Fruit fly (Drosophila melanogaster) whole organism, wandering third instar larva: ENCODE results near the gene CG1835.

Experiments used
- Abd-B ChIP-seq: fragments of >200 bp; optimal IDR thresholded peaks from 2 replicates; lab custom pipeline; 2017; ENCODE audit warnings: missing biosample characterization, missing genetic modification characterization
- CG32264 ChIP-seq: fragments of 200-800 bp; sonication (Bioruptor generic); optimal IDR thresholded peaks from 2 replicates; lab custom pipeline; 2016; ENCODE audit warnings: missing biosample characterization, missing genetic modification characterization
- CG9705 ChIP-seq: fragments of 200-800 bp; sonication (Bioruptor generic); optimal IDR thresholded peaks from 2 replicates; lab custom pipeline; 2018; ENCODE audit warnings: missing biosample characterization, mild to moderate bottlenecking, missing genetic modification characterization
- Dfd ChIP-seq: fragments of >200 bp; optimal IDR thresholded peaks from 2 replicates; lab custom pipeline; 2017; ENCODE audit warnings: missing biosample characterization, missing genetic modification characterization
- Dif ChIP-seq: fragments of 200-275, 200-300 bp; sonication (Bioruptor generic); optimal IDR thresholded peaks from 2 replicates; lab custom pipeline; 2018; ENCODE audit warnings: missing biosample characterization, missing genetic modification characterization; ENCODE audit not compliant: partially characterized antibody
- GATAd ChIP-seq: sonication (Bioruptor generic); optimal IDR thresholded peaks from 2 replicates; lab custom pipeline; 2016; ENCODE audit warnings: missing biosample characterization, missing genetic modification characterization
- HLH106 ChIP-seq: fragments of 200-800 bp; optimal IDR thresholded peaks from 3 replicates; lab custom pipeline; 2019; ENCODE audit warnings: missing biosample characterization, mild to moderate bottlenecking, missing genetic modification characterization, moderate library complexity
- Hnf4 ChIP-seq: fragments of 200-800 bp; sonication (Bioruptor generic); optimal IDR thresholded peaks from 2 replicates; lab custom pipeline; 2016; ENCODE audit warnings: missing biosample characterization, mild to moderate bottlenecking, missing genetic modification characterization
- Hr78 ChIP-seq: fragments of >200 bp; optimal IDR thresholded peaks from 2 replicates; lab custom pipeline; 2017; ENCODE audit warnings: missing biosample characterization, missing genetic modification characterization
- Hr83 ChIP-seq: fragments of 200-300 bp; sonication (Bioruptor generic); optimal IDR thresholded peaks from 2 replicates; lab custom pipeline; 2016; ENCODE audit warnings: missing biosample characterization, mild to moderate bottlenecking, missing genetic modification characterization, moderate library complexity; ENCODE audit not compliant: poor library complexity, severe bottlenecking
- Jra ChIP-seq: sonication (Bioruptor generic); optimal IDR thresholded peaks from 2 replicates; lab custom pipeline; 2016; ENCODE audit warnings: missing biosample characterization, missing genetic modification characterization
- Mio ChIP-seq: sonication (Bioruptor generic); optimal IDR thresholded peaks from 2 replicates; lab custom pipeline; 2016; ENCODE audit warnings: missing biosample characterization, missing genetic modification characterization
- Myc ChIP-seq: fragments of >200 bp; optimal IDR thresholded peaks from 2 replicates; lab custom pipeline; 2017
- N ChIP-seq: fragments of >200 bp; optimal IDR thresholded peaks from 2 replicates; lab custom pipeline; 2018; ENCODE audit warnings: missing biosample characterization, missing external identifiers, missing genetic modification characterization
- OdsH ChIP-seq: fragments of 200-800 bp; sonication (Bioruptor generic); optimal IDR thresholded peaks from 2 replicates; lab custom pipeline; 2016; ENCODE audit warnings: missing biosample characterization, mild to moderate bottlenecking, missing genetic modification characterization
- Rel ChIP-seq, 2 experiments: fragments of 200-800 bp; sonication (Bioruptor generic) in 1 of 2; optimal IDR thresholded peaks; 2 replicates in 1 of 2; 3 replicates in 1 of 2; lab custom pipeline; 2016 to 2019; ENCODE audit warnings: mild to moderate bottlenecking in 2 of 2, missing biosample characterization in 2 of 2, missing genetic modification characterization in 2 of 2, moderate library complexity in 1 of 2
- Sp1 ChIP-seq: fragments of 200-800 bp; sonication (Bioruptor generic); optimal IDR thresholded peaks from 3 replicates; lab custom pipeline; 2019; ENCODE audit warnings: missing biosample characterization, mild to moderate bottlenecking, missing genetic modification characterization, moderate library complexity
- Vsx2 ChIP-seq: fragments of 200-300, 225-300 bp; sonication (Bioruptor generic); optimal IDR thresholded peaks from 2 replicates; lab custom pipeline; 2018; ENCODE audit warnings: missing biosample characterization, missing genetic modification characterization; ENCODE audit not compliant: partially characterized antibody
- br ChIP-seq: fragments of 200-800 bp; sonication (Bioruptor generic); optimal IDR thresholded peaks from 2 replicates; lab custom pipeline; 2016; ENCODE audit warnings: missing biosample characterization, missing genetic modification characterization
- brk ChIP-seq: fragments of 200-800 bp; sonication (Bioruptor generic); optimal IDR thresholded peaks from 2 replicates; lab custom pipeline; 2016; ENCODE audit warnings: missing biosample characterization, mild to moderate bottlenecking, missing genetic modification characterization
- dl ChIP-seq, 2 experiments: fragments of 175-275, 200-275 bp in 1 of 2; fragments of 200-275 bp in 1 of 2; sonication (Bioruptor generic); optimal IDR thresholded peaks; lab custom pipeline; 2018; ENCODE audit warnings: mild to moderate bottlenecking in 2 of 2, missing biosample characterization in 2 of 2, missing genetic modification characterization in 2 of 2, moderate library complexity in 2 of 2; ENCODE audit not compliant: partially characterized antibody in 2 of 2, insufficient read depth in 1 of 2
- dmrt93B ChIP-seq: fragments of 200-800 bp; sonication (Bioruptor generic); optimal IDR thresholded peaks from 2 replicates; lab custom pipeline; 2018; ENCODE audit warnings: missing biosample characterization, mild to moderate bottlenecking, missing genetic modification characterization
- dsf ChIP-seq: sonication (Bioruptor generic); optimal IDR thresholded peaks from 2 replicates; lab custom pipeline; 2016; ENCODE audit warnings: missing biosample characterization, missing genetic modification characterization, borderline replicate concordance
- ey ChIP-seq: fragments of 200-800 bp; sonication (Bioruptor generic); optimal IDR thresholded peaks from 2 replicates; lab custom pipeline; 2016; ENCODE audit warnings: missing biosample characterization, missing genetic modification characterization
- foxo ChIP-seq, 2 experiments: fragments of 200-800 bp; sonication (Bioruptor generic); optimal IDR thresholded peaks; 2 replicates in 1 of 2; 3 replicates in 1 of 2; lab custom pipeline; 2016 to 2017; ENCODE audit warnings: missing biosample characterization in 2 of 2, missing genetic modification characterization in 2 of 2
- fru ChIP-seq: fragments of 200-800 bp; sonication (Bioruptor generic); optimal IDR thresholded peaks from 3 replicates; lab custom pipeline; 2016; ENCODE audit warnings: missing biosample characterization, mild to moderate bottlenecking, missing genetic modification characterization
- h ChIP-seq: fragments of 200-800 bp; sonication (Bioruptor generic); optimal IDR thresholded peaks from 3 replicates; lab custom pipeline; 2016; ENCODE audit warnings: missing biosample characterization, mild to moderate bottlenecking, missing genetic modification characterization
- lola ChIP-seq: fragments of >200 bp; optimal IDR thresholded peaks from 2 replicates; lab custom pipeline; 2017; ENCODE audit warnings: missing biosample characterization, missing genetic modification characterization
- pan ChIP-seq: fragments of >200 bp; optimal IDR thresholded peaks from 2 replicates; lab custom pipeline; 2017
- psq ChIP-seq: fragments of 200-800 bp; sonication (Bioruptor generic); optimal IDR thresholded peaks from 3 replicates; lab custom pipeline; 2017; ENCODE audit warnings: missing biosample characterization, mild to moderate bottlenecking, missing genetic modification characterization, moderate library complexity
- rgr ChIP-seq: fragments of 200-800 bp; sonication (Bioruptor generic); optimal IDR thresholded peaks from 3 replicates; lab custom pipeline; 2016; ENCODE audit warnings: missing biosample characterization, mild to moderate bottlenecking, missing genetic modification characterization
- sv ChIP-seq: fragments of 200-800 bp; sonication (Bioruptor generic); optimal IDR thresholded peaks from 3 replicates; lab custom pipeline; 2016; ENCODE audit warnings: missing biosample characterization, missing genetic modification characterization
- usp ChIP-seq: fragments of >200 bp; optimal IDR thresholded peaks from 2 replicates; lab custom pipeline; 2017; ENCODE audit warnings: missing biosample characterization, missing genetic modification characterization
- woc ChIP-seq: sonication (Bioruptor generic); optimal IDR thresholded peaks from 2 replicates; lab custom pipeline; 2016; ENCODE audit warnings: missing biosample characterization, mild to moderate bottlenecking, missing genetic modification characterization

The CG1835 gene

dm6 chrX:20643385-20643784, 18.3 kb upstream of the CG1835 start:
- TF ChIP-seq Hr83 (no peak), Rel (GFP tag; optimal IDR thresholded peaks at IDR 0.05; lab: Kevin White, UChicago) (no peak), Rel (tag; optimal IDR thresholded peaks at IDR 0.05; lab: Kevin White, UChicago) (no peak), Dfd (GFP tag; lab: Kevin White, UChicago) (no peak), br (GFP tag; lab: Kevin White, UChicago) (no peak), lola (GFP tag; lab: Kevin White, UChicago) (no peak), OdsH (GFP tag; lab: Kevin White, UChicago) (no peak), dl (GFP tag; optimal IDR thresholded peaks at IDR 0.05; lab: Kevin White, UChicago; ENCODE audit: insufficient read depth in 1 of 2, partially characterized antibody in 2 of 2) (no peak), CG32264 (GFP tag; lab: Kevin White, UChicago) (no peak), ey (GFP tag; lab: Kevin White, UChicago) (no peak), Jra (GFP tag; lab: Kevin White, UChicago) (no peak), HLH106 (tag; lab: Kevin White, UChicago) (no peak), Mio (GFP tag; lab: Kevin White, UChicago) (no peak), Myc (lab: Kevin White, UChicago) (no peak), woc (GFP tag; lab: Kevin White, UChicago) (no peak), h (GFP tag; lab: Kevin White, UChicago) (no peak), Hnf4 (GFP tag; lab: Kevin White, UChicago) (no peak), Hr78 (GFP tag; lab: Kevin White, UChicago) (no peak), psq (no peak), fru (GFP tag; lab: Kevin White, UChicago) (no peak), GATAd (GFP tag; lab: Kevin White, UChicago) (no peak)

dm6 chrX:20643964-20644363, 17.8 kb upstream of the CG1835 start:
- TF ChIP-seq usp: no peak
- no peak for TF ChIP-seq GATAd (GFP tag; lab: Kevin White, UChicago)
- TF ChIP-seq lola (GFP tag; lab: Kevin White, UChicago): no peak
- TF ChIP-seq Rel (GFP tag; optimal IDR thresholded peaks at IDR 0.05; lab: Kevin White, UChicago): no peak
- no peak for TF ChIP-seq Rel (tag; optimal IDR thresholded peaks at IDR 0.05; lab: Kevin White, UChicago)
- no peak for TF ChIP-seq br (GFP tag; lab: Kevin White, UChicago)
- TF ChIP-seq Myc (lab: Kevin White, UChicago): no peak
- no peak for TF ChIP-seq rgr (GFP tag; lab: Kevin White, UChicago)
- TF ChIP-seq brk (GFP tag; lab: Kevin White, UChicago): no peak
- no peak for TF ChIP-seq CG32264 (GFP tag; lab: Kevin White, UChicago)
- no peak for TF ChIP-seq dsf (GFP tag; lab: Kevin White, UChicago)
- TF ChIP-seq Vsx2 (GFP tag; lab: Kevin White, UChicago): no peak
- no peak for TF ChIP-seq Sp1 (GFP tag; lab: Kevin White, UChicago)
- TF ChIP-seq Dif: no peak
- no peak for TF ChIP-seq Jra (GFP tag; lab: Kevin White, UChicago)
- TF ChIP-seq psq: no peak
- TF ChIP-seq ey (GFP tag; lab: Kevin White, UChicago): no peak
- TF ChIP-seq N (GFP tag; lab: Kevin White, UChicago): no peak
- TF ChIP-seq CG9705 (GFP tag; lab: Kevin White, UChicago): no peak
- TF ChIP-seq HLH106 (tag; lab: Kevin White, UChicago): no peak

DNA sequence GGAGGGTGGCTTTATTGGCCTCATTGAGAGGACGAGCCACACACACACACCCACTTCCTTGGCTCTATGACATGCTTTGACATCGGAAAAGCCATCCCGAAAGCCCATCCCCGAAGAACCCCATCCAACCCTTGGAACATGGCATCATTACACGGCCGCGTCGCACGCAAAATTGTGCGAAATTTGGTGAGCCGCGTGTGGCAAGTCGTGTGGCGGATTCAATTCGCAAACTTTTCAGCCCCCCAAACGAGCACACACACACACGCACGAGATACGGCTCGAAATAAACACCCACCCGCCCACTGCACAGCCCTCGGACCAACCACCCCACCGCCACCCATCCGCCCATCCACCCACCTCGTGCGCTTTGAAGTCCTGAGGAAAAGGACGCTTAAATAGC, 15.5 kb upstream of the CG1835 start:
- TF ChIP-seq OdsH (GFP tag; lab: Kevin White, UChicago): no peak
- TF ChIP-seq Dfd (GFP tag; lab: Kevin White, UChicago): peak; percentile 86

- TF ChIP-seq Dif: no peak
- TF ChIP-seq Sp1 (GFP tag; lab: Kevin White, UChicago): no peak
- no peak for TF ChIP-seq Abd-B (GFP tag; lab: Kevin White, UChicago)
- no peak for TF ChIP-seq brk (GFP tag; lab: Kevin White, UChicago)
Observed at dm6 chrX:20652353-20652752, 9.4 kb upstream of the CG1835 start.

dm6 chrX:20654954-20655391, 6.7 kb upstream of the CG1835 start:
- peak; percentile 63 for TF ChIP-seq Hr83
- TF ChIP-seq Vsx2 (GFP tag; lab: Kevin White, UChicago): no peak
- TF ChIP-seq Dif: no peak
- peak; percentile 12 for TF ChIP-seq CG9705 (GFP tag; lab: Kevin White, UChicago)
- TF ChIP-seq Jra (GFP tag; lab: Kevin White, UChicago): no peak
- no peak for TF ChIP-seq Rel (GFP tag; optimal IDR thresholded peaks at IDR 0.05; lab: Kevin White, UChicago)
- no peak for TF ChIP-seq Rel (tag; optimal IDR thresholded peaks at IDR 0.05; lab: Kevin White, UChicago)
- TF ChIP-seq rgr (GFP tag; lab: Kevin White, UChicago): peak; percentile 55
- TF ChIP-seq fru (GFP tag; lab: Kevin White, UChicago): peak; percentile 52
- TF ChIP-seq pan (lab: Kevin White, UChicago): no peak
- TF ChIP-seq psq: peak; percentile 35
- TF ChIP-seq Myc (lab: Kevin White, UChicago): no peak
- no peak for TF ChIP-seq woc (GFP tag; lab: Kevin White, UChicago)
- no peak for TF ChIP-seq usp
- TF ChIP-seq sv (GFP tag; lab: Kevin White, UChicago): peak; percentile 23
- peak; percentile 41 for TF ChIP-seq OdsH (GFP tag; lab: Kevin White, UChicago)
- TF ChIP-seq dmrt93B (GFP tag; lab: Kevin White, UChicago): peak; percentile 65
- TF ChIP-seq HLH106 (tag; lab: Kevin White, UChicago): peak; percentile 66
- TF ChIP-seq Dfd (GFP tag; lab: Kevin White, UChicago): no peak
- TF ChIP-seq Hnf4 (GFP tag; lab: Kevin White, UChicago): peak; percentile 35
- peak; percentile 72 for TF ChIP-seq h (GFP tag; lab: Kevin White, UChicago)
- peak; percentile 56 for TF ChIP-seq ey (GFP tag; lab: Kevin White, UChicago)
- no peak for TF ChIP-seq lola (GFP tag; lab: Kevin White, UChicago)
- TF ChIP-seq br (GFP tag; lab: Kevin White, UChicago): peak; percentile 44
- peak in 1 of 2 experiments; percentile 69 for TF ChIP-seq foxo (GFP tag; optimal IDR thresholded peaks at IDR 0.05; lab: Kevin White, UChicago)
